Worm (Caenorhabditis elegans) whole organism, mixed stage, embryonic: ENCODE data around the gene ZK1236.1.

Experiments
- elt-1 ChIP-seq: sonication (generic microtip); optimal IDR thresholded peaks from 2 replicates; lab custom pipeline; 2017; ENCODE audit warnings: missing genetic modification characterization, mild to moderate bottlenecking, missing compliant biosample characterization, antibody characterized with exemption, moderate library complexity, borderline replicate concordance; ENCODE audit not compliant: insufficient read depth
- lsy-2 ChIP-seq: fragments of 150-350 bp; optimal IDR thresholded peaks from 2 replicates; lab custom pipeline; 2014; ENCODE audit warnings: missing biosample characterization, missing genetic modification characterization
- ztf-11 ChIP-seq: fragments of 150-350 bp; optimal IDR thresholded peaks from 2 replicates; lab custom pipeline; 2014; ENCODE audit warnings: missing biosample characterization, missing genetic modification characterization

ce11 chrIII:8437763-8438414 lies 8.8 kb downstream of the ZK1236.1 start:
- TF ChIP-seq elt-1 (tag; lab: Kevin White, UChicago) (no peak), lsy-2 (tag; lab: Kevin White, UChicago) (no peak), ztf-11 (no peak)
